Fruit fly (Drosophila melanogaster): ENCODE results near the gene Oscillin.

Oscillin gene

dm6 chr2L:5581016-5581415, 34.1 kb downstream of the Oscillin start, which contains the start of gene CG14011:
TSS of gene CG14011 (minus strand) at chr2L:5581116.
- TF ChIP-seq CG9948 (tag; optimal IDR thresholded peaks at IDR 0.05), result no peak

- no peak for TF ChIP-seq CG10348 (GFP tag; IDR thresholded peaks at IDR 0.05)
These were observed 41.4 kb downstream of the Oscillin start, which contains the start of gene CG7251 for dm6 chr2L:5588314-5588713. TSS of gene CG7251 (minus strand) at chr2L:5588414.

dm6 chr2L:5593839-5594238, 47.0 kb downstream of the Oscillin start:
- no peak for TF ChIP-seq Snoo (tag; optimal IDR thresholded peaks at IDR 0.05)
- TF ChIP-seq CG13204 (GFP tag; optimal IDR thresholded peaks at IDR 0.05), result no peak
- no peak for TF ChIP-seq CG9948 (tag; optimal IDR thresholded peaks at IDR 0.05)
- no peak for TF ChIP-seq gl (tag; optimal IDR thresholded peaks at IDR 0.05)

- TF ChIP-seq CG4496 (GFP tag; IDR thresholded peaks at IDR 0.05) (no peak), Ets98B (GFP tag; IDR thresholded peaks at IDR 0.05) (no peak), CG15710 (tag; optimal IDR thresholded peaks at IDR 0.05) (no peak), D1 (tag; optimal IDR thresholded peaks at IDR 0.05) (no peak), CG32121 (GFP tag; IDR thresholded peaks at IDR 0.05) (no peak), CG9948 (tag; optimal IDR thresholded peaks at IDR 0.05) (no peak), Pif1A (GFP tag; optimal IDR thresholded peaks at IDR 0.05) (no peak), Snoo (tag; optimal IDR thresholded peaks at IDR 0.05) (no peak), CG13204 (GFP tag; optimal IDR thresholded peaks at IDR 0.05) (no peak), CG12605 (GFP tag; IDR thresholded peaks at IDR 0.05) (no peak), rn (GFP tag; IDR thresholded peaks at IDR 0.05) (no peak), CG34367 (tag; optimal IDR thresholded peaks at IDR 0.05) (no peak), CG17806 (tag; optimal IDR thresholded peaks at IDR 0.05) (no peak), CG10348 (GFP tag; IDR thresholded peaks at IDR 0.05) (no peak), CG8159 (tag; optimal IDR thresholded peaks at IDR 0.05) (no peak), EcR (GFP tag; optimal IDR thresholded peaks at IDR 0.05) (no peak), Pif1B (GFP tag; optimal IDR thresholded peaks at IDR 0.05) (no peak), fd96Ca (GFP tag; IDR thresholded peaks at IDR 0.05) (no peak)
These were observed 49.6 kb downstream of the Oscillin start, which contains the start of gene CG18266 for dm6 chr2L:5596533-5596932. TSS of gene CG18266 (plus strand) at chr2L:5596833.

All from whole organism, pupa.